Fruit fly (Drosophila melanogaster) whole organism, embryonic: ENCODE results near the gene orion.

ENCODE experiments used
- BEAF-32 ChIP-seq: fragments of 200-800 bp; sonication (Bioruptor generic); optimal IDR thresholded peaks from 3 replicates; lab custom pipeline; 2017; ENCODE audit warnings: missing biosample characterization, missing genetic modification characterization, mild to moderate bottlenecking, moderate library complexity, missing genetic modification reagents
- Blimp-1 ChIP-seq: fragments of 200-800 bp; sonication (Bioruptor generic); optimal IDR thresholded peaks from 3 replicates; lab custom pipeline; 2018; ENCODE audit warnings: missing biosample characterization, missing genetic modification characterization, mild to moderate bottlenecking, moderate library complexity, missing genetic modification reagents
- BtbVII ChIP-seq: fragments of 200-800 bp; sonication (Bioruptor generic); optimal IDR thresholded peaks from 3 replicates; lab custom pipeline; 2017; ENCODE audit warnings: missing biosample characterization, mild to moderate bottlenecking, missing genetic modification characterization
- CG1024 ChIP-seq: fragments of 200-800 bp; sonication (Bioruptor generic); IDR thresholded peaks from 2 replicates; pipeline ENCODE4 v1.3.6; 2022; ENCODE audit warnings: missing biosample characterization, missing genetic modification characterization
- CG10321 ChIP-seq: fragments of 200-800 bp; sonication (Bioruptor generic); IDR thresholded peaks from 2 replicates; pipeline ENCODE4 v1.3.6; 2022; ENCODE audit warnings: missing biosample characterization, missing genetic modification characterization
- CG10366 ChIP-seq: fragments of 200-800 bp; sonication (Bioruptor generic); IDR thresholded peaks from 2 replicates; pipeline ENCODE4 v1.3.6; 2022; ENCODE audit warnings: missing biosample characterization, missing genetic modification characterization
- CG10654 ChIP-seq: fragments of 200-800 bp; sonication (Bioruptor generic); optimal IDR thresholded peaks from 2 replicates; lab custom pipeline; 2016; ENCODE audit warnings: missing biosample characterization, missing genetic modification characterization
- CG12659 ChIP-seq: fragments of 200-800 bp; sonication (Bioruptor generic); optimal IDR thresholded peaks from 3 replicates; lab custom pipeline; 2017; ENCODE audit warnings: mild to moderate bottlenecking, missing biosample characterization, missing genetic modification reagents, missing genetic modification characterization
- CG13123 ChIP-seq: fragments of 200-800 bp; sonication (Bioruptor generic); optimal IDR thresholded peaks from 2 replicates; lab custom pipeline; 2016; ENCODE audit warnings: missing biosample characterization, missing genetic modification characterization
- CG16813 ChIP-seq: fragments of 200-800 bp; sonication (Bioruptor generic); IDR thresholded peaks from 3 replicates; pipeline ENCODE4 v1.3.6; 2022; ENCODE audit warnings: missing biosample characterization, missing genetic modification characterization; ENCODE audit not compliant: partially characterized antibody
- CG32772 ChIP-seq: fragments of 200-800 bp; sonication (Bioruptor generic); IDR thresholded peaks from 2 replicates; pipeline ENCODE4 v1.3.6; 2022; ENCODE audit warnings: missing biosample characterization, missing genetic modification characterization
- CG33213 ChIP-seq: fragments of 200-800 bp; sonication (Bioruptor generic); optimal IDR thresholded peaks from 3 replicates; lab custom pipeline; 2016; ENCODE audit warnings: missing biosample characterization, missing genetic modification characterization
- CG34422 ChIP-seq: fragments of 200-800 bp; sonication (Bioruptor generic); IDR thresholded peaks from 3 replicates; pipeline ENCODE4 v1.3.6; 2022; ENCODE audit warnings: missing biosample characterization, missing genetic modification characterization
- CG4404 ChIP-seq: fragments of 200-800 bp; sonication (Bioruptor generic); IDR thresholded peaks from 2 replicates; pipeline ENCODE4 v1.3.6; 2022; ENCODE audit warnings: missing biosample characterization, missing genetic modification characterization
- CG6683 ChIP-seq: fragments of 200-800 bp; sonication (Bioruptor generic); optimal IDR thresholded peaks from 2 replicates; lab custom pipeline; 2017; ENCODE audit warnings: missing biosample characterization, mild to moderate bottlenecking, missing genetic modification characterization, missing genetic modification reagents
- CG8089 ChIP-seq: fragments of 200-800 bp; sonication (Bioruptor generic); optimal IDR thresholded peaks from 3 replicates; lab custom pipeline; 2016; ENCODE audit warnings: missing biosample characterization, missing genetic modification characterization
- CG9876 ChIP-seq: fragments of 200-800 bp; sonication (Bioruptor generic); optimal IDR thresholded peaks from 2 replicates; lab custom pipeline; 2016; ENCODE audit warnings: missing biosample characterization, missing genetic modification characterization
- CoRest ChIP-seq: fragments of 200-800 bp; sonication (Bioruptor generic); optimal IDR thresholded peaks from 3 replicates; lab custom pipeline; 2018; ENCODE audit warnings: missing biosample characterization, mild to moderate bottlenecking, missing genetic modification characterization, moderate library complexity
- Doc2 ChIP-seq: fragments of 200-800 bp; sonication (Bioruptor generic); IDR thresholded peaks from 2 replicates; pipeline ENCODE4 v1.3.6; 2022; ENCODE audit warnings: missing biosample characterization, missing genetic modification characterization
- ERR ChIP-seq: fragments of 200-800 bp; sonication (Bioruptor generic); optimal IDR thresholded peaks from 2 replicates; lab custom pipeline; 2016; ENCODE audit warnings: missing biosample characterization, missing genetic modification characterization
- Fer2 ChIP-seq: fragments of 200-800 bp; sonication (Bioruptor generic); optimal IDR thresholded peaks from 2 replicates; lab custom pipeline; 2018; ENCODE audit warnings: missing biosample characterization, mild to moderate bottlenecking, missing genetic modification characterization, moderate library complexity
- Hr39 ChIP-seq: fragments of >200 bp; optimal IDR thresholded peaks from 2 replicates; lab custom pipeline; 2017
- Med ChIP-seq: fragments of 200-800 bp; sonication (Bioruptor generic); peaks from one replicate; lab custom pipeline; 2016; ENCODE audit warnings: missing biosample characterization, missing genetic modification characterization, mild to moderate bottlenecking, inconsistent platforms, moderate library complexity
- Neu2 ChIP-seq: fragments of 200-800 bp; sonication (Bioruptor generic); optimal IDR thresholded peaks from 3 replicates; lab custom pipeline; 2016; ENCODE audit warnings: missing biosample characterization, missing genetic modification characterization, borderline replicate concordance
- Nf-YA ChIP-seq: fragments of 200-800 bp; sonication (Bioruptor generic); IDR thresholded peaks from 2 replicates; pipeline ENCODE4 v1.3.6; 2022; ENCODE audit warnings: missing biosample characterization, missing genetic modification characterization
- Nf-YC ChIP-seq: fragments of 200-800 bp; optimal IDR thresholded peaks from 3 replicates; lab custom pipeline; 2019; ENCODE audit warnings: missing biosample characterization, mild to moderate bottlenecking, missing genetic modification characterization, moderate library complexity
- Poxn ChIP-seq: fragments of 200-800 bp; sonication (Bioruptor generic); IDR thresholded peaks from 2 replicates; pipeline ENCODE4 v1.3.6; 2022; ENCODE audit warnings: missing biosample characterization, missing genetic modification characterization
- Rfx ChIP-seq: fragments of 200-800 bp; sonication (Bioruptor generic); IDR thresholded peaks from 2 replicates; pipeline ENCODE4 v1.3.6; 2022; ENCODE audit warnings: missing biosample characterization, missing genetic modification characterization
- Xbp1 ChIP-seq: fragments of 200-800 bp; sonication (Bioruptor generic); optimal IDR thresholded peaks from 3 replicates; lab custom pipeline; 2016; ENCODE audit warnings: missing biosample characterization, mild to moderate bottlenecking, missing genetic modification characterization
- al ChIP-seq: fragments of 200-800 bp; sonication (Bioruptor generic); IDR thresholded peaks from 2 replicates; pipeline ENCODE4 v1.3.6; 2022; ENCODE audit warnings: missing biosample characterization, missing genetic modification characterization
- cg ChIP-seq: fragments of 200-800 bp; sonication (Bioruptor generic); optimal IDR thresholded peaks from 3 replicates; lab custom pipeline; 2019; ENCODE audit warnings: missing biosample characterization, mild to moderate bottlenecking, missing genetic modification characterization, moderate library complexity
- ci ChIP-seq: fragments of 200-800 bp; sonication (Bioruptor generic); IDR thresholded peaks from 3 replicates; pipeline ENCODE4 v1.3.6; 2022; ENCODE audit warnings: missing biosample characterization, missing genetic modification characterization
- crp ChIP-seq, 2 experiments: fragments of 200-800 bp; sonication (Bioruptor generic); optimal IDR thresholded peaks; 2 replicates in 1 of 2; 3 replicates in 1 of 2; lab custom pipeline; 2017; ENCODE audit warnings: missing biosample characterization in 2 of 2, missing genetic modification characterization in 2 of 2, mild to moderate bottlenecking in 1 of 2, moderate library complexity in 1 of 2
- dmrt11E ChIP-seq: fragments of 200-800 bp; sonication (Bioruptor generic); optimal IDR thresholded peaks from 3 replicates; lab custom pipeline; 2018; ENCODE audit warnings: missing biosample characterization, mild to moderate bottlenecking, missing genetic modification characterization, moderate library complexity
- exex ChIP-seq: fragments of 200-800 bp; sonication (Bioruptor generic); optimal IDR thresholded peaks from 4 replicates; lab custom pipeline; 2018; ENCODE audit warnings: missing biosample characterization, mild to moderate bottlenecking, missing genetic modification characterization, moderate library complexity
- fru ChIP-seq: fragments of >200 bp; optimal IDR thresholded peaks from 2 replicates; lab custom pipeline; 2017
- gce ChIP-seq: fragments of 200-800 bp; sonication (Bioruptor generic); IDR thresholded peaks from 3 replicates; pipeline ENCODE4 v1.3.6; 2022; ENCODE audit warnings: missing biosample characterization, missing genetic modification characterization
- gcm2 ChIP-seq: fragments of 200-800 bp; sonication (Bioruptor generic); optimal IDR thresholded peaks from 2 replicates; lab custom pipeline; 2016; ENCODE audit warnings: missing biosample characterization, missing genetic modification characterization
- gfzf ChIP-seq: fragments of 200-800 bp; sonication (Bioruptor generic); optimal IDR thresholded peaks from 2 replicates; lab custom pipeline; 2016; ENCODE audit warnings: missing biosample characterization, mild to moderate bottlenecking, missing genetic modification characterization, moderate library complexity
- gsb ChIP-seq: fragments of 200-800 bp; sonication (Bioruptor generic); IDR thresholded peaks from 2 replicates; pipeline ENCODE4 v1.3.6; 2022; ENCODE audit warnings: missing biosample characterization, missing genetic modification characterization
- hth ChIP-seq: fragments of >200 bp; optimal IDR thresholded peaks from 2 replicates; lab custom pipeline; 2017; ENCODE audit warnings: inconsistent platforms
- insv ChIP-seq, 2 experiments: fragments of 200-800 bp; sonication (Bioruptor generic); optimal IDR thresholded peaks; 3 replicates each; lab custom pipeline; 2016 to 2018; ENCODE audit warnings: missing biosample characterization in 2 of 2, missing genetic modification characterization in 2 of 2
- lab ChIP-seq: fragments of 200-800 bp; sonication (Bioruptor generic); optimal IDR thresholded peaks from 3 replicates; lab custom pipeline; 2017; ENCODE audit warnings: missing biosample characterization, missing genetic modification characterization, mild to moderate bottlenecking, moderate library complexity, missing genetic modification reagents
- lilli ChIP-seq: fragments of 200-800 bp; sonication (Bioruptor generic); optimal IDR thresholded peaks from 3 replicates; lab custom pipeline; 2016; ENCODE audit warnings: missing biosample characterization, missing genetic modification characterization
- maf-S ChIP-seq: fragments of 200-800 bp; sonication (Bioruptor generic); optimal IDR thresholded peaks from 2 replicates; lab custom pipeline; 2016; ENCODE audit warnings: missing biosample characterization, missing genetic modification characterization
- pzg ChIP-seq: fragments of 200-800 bp; sonication (Bioruptor generic); optimal IDR thresholded peaks from 3 replicates; lab custom pipeline; 2018; ENCODE audit warnings: missing biosample characterization, mild to moderate bottlenecking, missing genetic modification characterization, moderate library complexity
- slou ChIP-seq: fragments of 200-800 bp; sonication (Bioruptor generic); optimal IDR thresholded peaks from 3 replicates; lab custom pipeline; 2016; ENCODE audit warnings: missing biosample characterization, missing genetic modification characterization
- so ChIP-seq: fragments of 200-800 bp; sonication (Bioruptor generic); IDR thresholded peaks from 3 replicates; pipeline ENCODE4 v1.3.6; 2022; ENCODE audit warnings: missing biosample characterization, missing genetic modification characterization
- sob ChIP-seq: fragments of 200-800 bp; sonication (Bioruptor generic); IDR thresholded peaks from 2 replicates; pipeline ENCODE4 v1.3.6; 2022; ENCODE audit warnings: missing biosample characterization, missing genetic modification characterization
- unpg ChIP-seq: fragments of 200-800 bp; sonication (Bioruptor generic); optimal IDR thresholded peaks from 3 replicates; lab custom pipeline; 2018; ENCODE audit warnings: missing biosample characterization, mild to moderate bottlenecking, missing genetic modification characterization, moderate library complexity

Gene orion

dm6 chrX:7893411-7894122 is 53.1 kb downstream of the orion start, which contains the start of the genes CG45089, ND-MNLL and p115 (continued):
- TF ChIP-seq pzg (GFP tag; lab: Kevin White, UChicago), result peak; percentile 59
- TF ChIP-seq Poxn (GFP tag; lab: Robert Waterston, UW), result no peak
- peak; percentile 56 for TF ChIP-seq dmrt11E (tag; lab: Kevin White, UChicago)
- TF ChIP-seq gfzf (GFP tag; lab: Kevin White, UChicago), result peak; percentile 12
- no peak for TF ChIP-seq ci (GFP tag; lab: Robert Waterston, UW)
- TF ChIP-seq CG1024, result 0 out of 2 replicates have a peak, but pooled peaks have one; percentile 31
- TF ChIP-seq exex (tag; lab: Kevin White, UChicago), result peak; percentile 32
- peak; percentile 56; the same call in 1 of the 3 replicates for TF ChIP-seq CG34422 (GFP tag; lab: Robert Waterston, UW)
- TF ChIP-seq CG10366 (GFP tag; lab: Robert Waterston, UW), result peak; percentile 46
- no peak for TF ChIP-seq gsb (GFP tag; lab: Robert Waterston, UW)
- peak; percentile 40 for TF ChIP-seq Fer2 (tag; lab: Kevin White, UChicago)
- no peak for TF ChIP-seq Nf-YA
- TF ChIP-seq Neu2 (GFP tag; lab: Kevin White, UChicago), result no peak
- TF ChIP-seq Blimp-1 (GFP tag; lab: Kevin White, UChicago), result peak; percentile 45
- no peak for TF ChIP-seq CG13123
- no peak for TF ChIP-seq BtbVII (GFP tag; lab: Kevin White, UChicago)
- no peak for TF ChIP-seq cg (GFP tag; lab: Kevin White, UChicago)
- peak; percentile 73 for TF ChIP-seq sob (GFP tag; lab: Robert Waterston, UW)
- peak; percentile 60 for TF ChIP-seq unpg (GFP tag; lab: Kevin White, UChicago)
- peak; percentile 0 for TF ChIP-seq CG6683 (GFP tag; lab: Kevin White, UChicago)
- TF ChIP-seq Doc2 (GFP tag; lab: Robert Waterston, UW), result no peak
- peak; percentile 62 for TF ChIP-seq Nf-YC (tag; lab: Kevin White, UChicago)
- TF ChIP-seq gcm2 (GFP tag; lab: Kevin White, UChicago), result no peak
- TF ChIP-seq fru (lab: Kevin White, UChicago), result no peak
- TF ChIP-seq CG10654 (GFP tag; lab: Kevin White, UChicago), result peak; percentile 54
- TF ChIP-seq gce, result no peak
- TF ChIP-seq BEAF-32, result peak; percentile 75
- peak; percentile 39; the same call in 1 of the 2 replicates for TF ChIP-seq CG32772 (GFP tag; lab: Robert Waterston, UW)
- peak in 1 of 2 experiments; percentile 56 for TF ChIP-seq insv (GFP tag; optimal IDR thresholded peaks at IDR 0.05; lab: Kevin White, UChicago)
- peak; percentile 46; the same call in 1 of the 2 replicates for TF ChIP-seq al
- TF ChIP-seq CG9876 (GFP tag; lab: Kevin White, UChicago), result no peak
- peak; percentile 86 for TF ChIP-seq Med (GFP tag; lab: Kevin White, UChicago)
- TF ChIP-seq so, result no peak
- peak; percentile 71; the same call in 1 of the 2 replicates for TF ChIP-seq Rfx
- peak; percentile 64 for TF ChIP-seq CoRest (tag; lab: Kevin White, UChicago)
- peak; percentile 58 for TF ChIP-seq CG16813
- no peak for TF ChIP-seq CG8089
- TF ChIP-seq lilli (GFP tag; lab: Kevin White, UChicago), result peak; percentile 81
- peak; percentile 65 for TF ChIP-seq lab (GFP tag; lab: Kevin White, UChicago)
- no peak for TF ChIP-seq CG33213 (GFP tag; lab: Kevin White, UChicago)
- no peak for TF ChIP-seq hth (lab: Kevin White, UChicago)
- TF ChIP-seq CG4404, result 0 out of 2 replicates have a peak, but pooled peaks have one; percentile 28
- TF ChIP-seq ERR (GFP tag; lab: Kevin White, UChicago), result no peak
- no peak for TF ChIP-seq Hr39 (lab: Kevin White, UChicago)
- TF ChIP-seq CG12659 (GFP tag; lab: Kevin White, UChicago), result peak; percentile 68
- no peak for TF ChIP-seq maf-S (GFP tag; lab: Kevin White, UChicago)
- peak; percentile 80 for TF ChIP-seq Xbp1 (GFP tag; lab: Kevin White, UChicago)
- peak; percentile 26 for TF ChIP-seq slou (GFP tag; lab: Kevin White, UChicago)
- TF ChIP-seq CG10321 (GFP tag; lab: Robert Waterston, UW), result no peak
- TF ChIP-seq crp (GFP tag; optimal IDR thresholded peaks at IDR 0.05; lab: Kevin White, UChicago), result peak in 1 of 2 experiments; percentile 39
